Fruit fly (Drosophila melanogaster) whole organism, adult: ENCODE measurements around the gene Apl.
A peak's percentile ranks its signal among the peaks of the same experiment; 100 is the strongest.

Experiments used
- CG11617 ChIP-seq: fragments of 200-800 bp; sonication (Bioruptor generic); optimal IDR thresholded peaks from 2 replicates; lab custom pipeline; 2017; ENCODE audit warnings: mild to moderate bottlenecking, missing biosample characterization, missing genetic modification reagents, missing genetic modification characterization
- CG12768 ChIP-seq: fragments of 200-800 bp; sonication (Bioruptor generic); optimal IDR thresholded peaks from 2 replicates; lab custom pipeline; 2017; ENCODE audit warnings: missing biosample characterization, missing genetic modification characterization, mild to moderate bottlenecking, moderate library complexity, missing genetic modification reagents
- CG14711 ChIP-seq: fragments of 200-800 bp; sonication (Bioruptor generic); optimal IDR thresholded peaks from 2 replicates; lab custom pipeline; 2018; ENCODE audit warnings: missing biosample characterization, mild to moderate bottlenecking, missing genetic modification characterization, moderate library complexity
- CG1620 ChIP-seq: fragments of 200-800 bp; sonication (Bioruptor generic); optimal IDR thresholded peaks from 2 replicates; lab custom pipeline; 2016; ENCODE audit warnings: missing biosample characterization, missing genetic modification characterization
- CG33017 ChIP-seq: fragments of 200-800 bp; sonication (Bioruptor generic); optimal IDR thresholded peaks from 2 replicates; lab custom pipeline; 2018; ENCODE audit warnings: missing biosample characterization, mild to moderate bottlenecking, missing genetic modification characterization, moderate library complexity
- CG5204 ChIP-seq: fragments of 200-800 bp; sonication (Bioruptor generic); optimal IDR thresholded peaks from 2 replicates; lab custom pipeline; 2016; ENCODE audit warnings: missing biosample characterization, missing genetic modification characterization
- CG7045 ChIP-seq: fragments of 200-800 bp; sonication (Bioruptor generic); optimal IDR thresholded peaks from 2 replicates; lab custom pipeline; 2017; ENCODE audit warnings: missing biosample characterization, mild to moderate bottlenecking, missing genetic modification characterization
- CG7101 ChIP-seq: fragments of 200-800 bp; sonication (Bioruptor generic); optimal IDR thresholded peaks from 2 replicates; lab custom pipeline; 2018; ENCODE audit warnings: missing biosample characterization, mild to moderate bottlenecking, missing genetic modification characterization, moderate library complexity
- Clk ChIP-seq: fragments of 200-800 bp; sonication (Bioruptor generic); optimal IDR thresholded peaks from 2 replicates; lab custom pipeline; 2017; ENCODE audit warnings: missing biosample characterization, missing genetic modification characterization
- Crg-1 ChIP-seq: fragments of 200-800 bp; sonication (Bioruptor generic); optimal IDR thresholded peaks from 2 replicates; lab custom pipeline; 2016; ENCODE audit warnings: missing biosample characterization, missing genetic modification characterization
- Hr96 ChIP-seq: fragments of 200-800 bp; sonication (Bioruptor generic); optimal IDR thresholded peaks from 2 replicates; lab custom pipeline; 2016; ENCODE audit warnings: missing biosample characterization, missing genetic modification characterization
- Mnt ChIP-seq: fragments of 200-800 bp; sonication (Bioruptor generic); optimal IDR thresholded peaks from 2 replicates; lab custom pipeline; 2016; ENCODE audit warnings: missing biosample characterization, mild to moderate bottlenecking, missing genetic modification characterization
- bab1 ChIP-seq: fragments of 200-800 bp; sonication (Bioruptor generic); optimal IDR thresholded peaks from 3 replicates; lab custom pipeline; 2019; ENCODE audit warnings: missing biosample characterization, mild to moderate bottlenecking, missing genetic modification characterization, moderate library complexity
- cic ChIP-seq: fragments of 200-800 bp; sonication (Bioruptor generic); optimal IDR thresholded peaks from 2 replicates; lab custom pipeline; 2017; ENCODE audit warnings: missing biosample characterization, mild to moderate bottlenecking, missing genetic modification characterization, moderate library complexity
- cnc ChIP-seq, 2 experiments: fragments of >200 bp; optimal IDR thresholded peaks; 2 replicates each; lab custom pipeline; 2017
- kay ChIP-seq: fragments of 200-800 bp; sonication (Bioruptor generic); peaks from one replicate; lab custom pipeline; 2016; ENCODE audit warnings: missing biosample characterization, missing genetic modification characterization, borderline replicate concordance
- ovo ChIP-seq: fragments of 200-800 bp; sonication (Bioruptor generic); optimal IDR thresholded peaks from 2 replicates; lab custom pipeline; 2016; ENCODE audit warnings: missing biosample characterization, missing genetic modification characterization
- pad ChIP-seq: fragments of 200-800 bp; sonication (Bioruptor generic); optimal IDR thresholded peaks from 3 replicates; lab custom pipeline; 2017; ENCODE audit warnings: missing biosample characterization, missing genetic modification characterization, mild to moderate bottlenecking, moderate library complexity, missing genetic modification reagents
- tj ChIP-seq: fragments of 200-800 bp; sonication (Bioruptor generic); optimal IDR thresholded peaks from 3 replicates; lab custom pipeline; 2017; ENCODE audit warnings: missing biosample characterization, mild to moderate bottlenecking, missing genetic modification characterization, moderate library complexity
- toe ChIP-seq: fragments of 200-800 bp; sonication (Bioruptor generic); optimal IDR thresholded peaks from 2 replicates; lab custom pipeline; 2016; ENCODE audit warnings: missing biosample characterization, missing genetic modification characterization

Gene Apl

dm6 chr3L:16610201-16610600 is 15.2 kb downstream of the Apl start, which contains the start of gene Prosbeta6:
Gene Prosbeta6, minus strand, starts transcription at chr3L:16610418.
- peak; percentile 42 for TF ChIP-seq bab1
- TF ChIP-seq Mnt (GFP tag; lab: Kevin White, UChicago), result no peak
- no peak for TF ChIP-seq cic (GFP tag; lab: Kevin White, UChicago)
- TF ChIP-seq CG33017 (tag; lab: Kevin White, UChicago), result no peak
- peak; percentile 71 to 76 for TF ChIP-seq cnc (optimal IDR thresholded peaks at IDR 0.05; lab: Kevin White, UChicago)
- no peak for TF ChIP-seq Hr96 (GFP tag; lab: Kevin White, UChicago)
- no peak for TF ChIP-seq Crg-1 (GFP tag; lab: Kevin White, UChicago)
- no peak for TF ChIP-seq CG12768
- TF ChIP-seq kay (GFP tag; lab: Kevin White, UChicago), result no peak
- no peak for TF ChIP-seq Clk
- TF ChIP-seq CG7101 (tag; lab: Kevin White, UChicago), result no peak
- TF ChIP-seq CG7045 (GFP tag; lab: Kevin White, UChicago), result no peak
- no peak for TF ChIP-seq pad
- TF ChIP-seq ovo (GFP tag; lab: Kevin White, UChicago), result no peak
- TF ChIP-seq toe (GFP tag; lab: Kevin White, UChicago), result no peak
- TF ChIP-seq CG1620, result no peak
- TF ChIP-seq CG11617 (GFP tag; lab: Kevin White, UChicago), result no peak
- TF ChIP-seq tj (GFP tag; lab: Kevin White, UChicago), result no peak
- TF ChIP-seq CG14711, result peak; percentile 38
- no peak for TF ChIP-seq CG5204 (GFP tag; lab: Kevin White, UChicago)

- TF ChIP-seq CG5204 (GFP tag; lab: Kevin White, UChicago) (peak; percentile 93), pad (peak; percentile 66), CG11617 (GFP tag; lab: Kevin White, UChicago) (peak; percentile 79), CG14711 (peak; percentile 96), CG7101 (tag; lab: Kevin White, UChicago) (peak; percentile 90), bab1 (peak; percentile 89), Mnt (GFP tag; lab: Kevin White, UChicago) (peak; percentile 81), CG33017 (tag; lab: Kevin White, UChicago) (peak; percentile 84), CG7045 (GFP tag; lab: Kevin White, UChicago) (peak; percentile 74), cnc (optimal IDR thresholded peaks at IDR 0.05; lab: Kevin White, UChicago) (no peak), tj (GFP tag; lab: Kevin White, UChicago) (peak; percentile 60), CG1620 (peak; percentile 93), kay (GFP tag; lab: Kevin White, UChicago) (peak; percentile 96), ovo (GFP tag; lab: Kevin White, UChicago) (peak; percentile 81), toe (GFP tag; lab: Kevin White, UChicago) (peak; percentile 95), Crg-1 (GFP tag; lab: Kevin White, UChicago) (peak; percentile 84), cic (GFP tag; lab: Kevin White, UChicago) (peak; percentile 11), Hr96 (GFP tag; lab: Kevin White, UChicago) (peak; percentile 85), Clk (peak; percentile 80), CG12768 (peak; percentile 82)
These were observed 17.2 kb downstream of the Apl start, which contains the start of gene CG4101 for dm6 chr3L:16612152-16612551. Gene CG4101, plus strand, starts transcription at chr3L:16612486.

dm6 chr3L:16612972-16613371 is 18.0 kb downstream of the Apl start:
- TF ChIP-seq CG5204 (GFP tag; lab: Kevin White, UChicago), result no peak
- no peak for TF ChIP-seq CG12768
- TF ChIP-seq Mnt (GFP tag; lab: Kevin White, UChicago), result peak; percentile 78
- no peak for TF ChIP-seq CG1620
- TF ChIP-seq Hr96 (GFP tag; lab: Kevin White, UChicago), result peak; percentile 1
- peak; percentile 52 for TF ChIP-seq CG11617 (GFP tag; lab: Kevin White, UChicago)
- no peak for TF ChIP-seq pad
- TF ChIP-seq kay (GFP tag; lab: Kevin White, UChicago), result peak; percentile 94
- TF ChIP-seq CG7101 (tag; lab: Kevin White, UChicago), result peak; percentile 37
- no peak for TF ChIP-seq Crg-1 (GFP tag; lab: Kevin White, UChicago)
- TF ChIP-seq CG14711, result peak; percentile 10
- TF ChIP-seq tj (GFP tag; lab: Kevin White, UChicago), result peak; percentile 72
- TF ChIP-seq bab1, result peak; percentile 58

dm6 chr3L:16615132-16615709 is 20.2 kb downstream of the Apl start, which contains the start of gene Mo25:
Gene Mo25, minus strand, starts transcription at chr3L:16615472.
- TF ChIP-seq Crg-1 (GFP tag; lab: Kevin White, UChicago), result peak; percentile 69
- no peak for TF ChIP-seq cnc (optimal IDR thresholded peaks at IDR 0.05; lab: Kevin White, UChicago)
- no peak for TF ChIP-seq Hr96 (GFP tag; lab: Kevin White, UChicago)
- TF ChIP-seq Mnt (GFP tag; lab: Kevin White, UChicago), result peak; percentile 76
- peak; percentile 79 for TF ChIP-seq CG1620
- TF ChIP-seq CG14711, result peak; percentile 54
- TF ChIP-seq CG12768, result peak; percentile 71
- peak; percentile 4 for TF ChIP-seq tj (GFP tag; lab: Kevin White, UChicago)
- TF ChIP-seq kay (GFP tag; lab: Kevin White, UChicago), result no peak
- no peak for TF ChIP-seq CG5204 (GFP tag; lab: Kevin White, UChicago)
- peak; percentile 16 for TF ChIP-seq CG7045 (GFP tag; lab: Kevin White, UChicago)
- TF ChIP-seq CG33017 (tag; lab: Kevin White, UChicago), result peak; percentile 60
- TF ChIP-seq CG11617 (GFP tag; lab: Kevin White, UChicago), result peak; percentile 35
- TF ChIP-seq ovo (GFP tag; lab: Kevin White, UChicago), result no peak
- TF ChIP-seq Clk, result peak; percentile 42
- peak; percentile 62 for TF ChIP-seq bab1
- TF ChIP-seq CG7101 (tag; lab: Kevin White, UChicago), result peak; percentile 80
- peak; percentile 65 for TF ChIP-seq pad
- TF ChIP-seq cic (GFP tag; lab: Kevin White, UChicago), result peak; percentile 5
- peak; percentile 60 for TF ChIP-seq toe (GFP tag; lab: Kevin White, UChicago)

dm6 chr3L:16626199-16626598 is 31.2 kb downstream of the Apl start:
- TF ChIP-seq tj (GFP tag; lab: Kevin White, UChicago), result no peak
- no peak for TF ChIP-seq toe (GFP tag; lab: Kevin White, UChicago)
- no peak for TF ChIP-seq CG7045 (GFP tag; lab: Kevin White, UChicago)
- TF ChIP-seq CG11617 (GFP tag; lab: Kevin White, UChicago), result no peak
- no peak for TF ChIP-seq Hr96 (GFP tag; lab: Kevin White, UChicago)
